Fruit fly (Drosophila melanogaster) whole organism, embryonic: ENCODE measurements around the gene CG17572.
A peak's percentile ranks its signal among the peaks of the same experiment; 100 is the strongest.

ENCODE experiments used
- Ada2b ChIP-seq: fragments of 200-800 bp; sonication (Bioruptor generic); IDR thresholded peaks from 2 replicates; pipeline ENCODE4 v1.3.6; 2022; ENCODE audit warnings: missing biosample characterization, missing genetic modification characterization
- CG10209 ChIP-seq: fragments of 200-800 bp; sonication (Bioruptor generic); optimal IDR thresholded peaks from 3 replicates; lab custom pipeline; 2017; ENCODE audit warnings: missing biosample characterization, mild to moderate bottlenecking, missing genetic modification characterization, missing genetic modification reagents
- CG1233 ChIP-seq: fragments of 200-800 bp; sonication (Bioruptor generic); optimal IDR thresholded peaks from 4 replicates; lab custom pipeline; 2018; ENCODE audit warnings: missing biosample characterization, mild to moderate bottlenecking, missing genetic modification characterization
- CG12391 ChIP-seq: fragments of 200-800 bp; sonication (Bioruptor generic); optimal IDR thresholded peaks from 3 replicates; lab custom pipeline; 2018; ENCODE audit warnings: missing biosample characterization, mild to moderate bottlenecking, missing genetic modification characterization, moderate library complexity
- CG12769 ChIP-seq: fragments of 200-800 bp; sonication (Bioruptor generic); optimal IDR thresholded peaks from 2 replicates; lab custom pipeline; 2019; ENCODE audit warnings: missing biosample characterization, mild to moderate bottlenecking, missing genetic modification characterization, moderate library complexity
- CG13775 ChIP-seq: fragments of 200-800 bp; sonication (Bioruptor generic); optimal IDR thresholded peaks from 3 replicates; lab custom pipeline; 2017; ENCODE audit warnings: missing biosample characterization, mild to moderate bottlenecking, missing genetic modification characterization
- CG17361 ChIP-seq: fragments of 200-800 bp; sonication (Bioruptor generic); IDR thresholded peaks from 3 replicates; pipeline ENCODE4 v1.3.6; 2022; ENCODE audit warnings: missing biosample characterization, missing genetic modification characterization
- CG18619 ChIP-seq: fragments of 200-800 bp; sonication (Bioruptor generic); optimal IDR thresholded peaks from 3 replicates; lab custom pipeline; 2017; ENCODE audit warnings: missing biosample characterization, mild to moderate bottlenecking, missing genetic modification characterization
- CG2120 ChIP-seq: fragments of 200-800 bp; sonication (Bioruptor generic); optimal IDR thresholded peaks from 3 replicates; lab custom pipeline; 2016; ENCODE audit warnings: missing biosample characterization, missing genetic modification characterization
- CG2199 ChIP-seq: fragments of 200-800 bp; sonication (Bioruptor generic); IDR thresholded peaks from 3 replicates; pipeline ENCODE4 v1.3.6; 2022; ENCODE audit warnings: missing biosample characterization, missing genetic modification characterization
- CG2678 ChIP-seq: fragments of 200-800 bp; sonication (Bioruptor generic); optimal IDR thresholded peaks from 3 replicates; lab custom pipeline; 2019; ENCODE audit warnings: missing biosample characterization, mild to moderate bottlenecking, missing genetic modification characterization, moderate library complexity
- CG2712 ChIP-seq: fragments of 200-800 bp; optimal IDR thresholded peaks from 3 replicates; lab custom pipeline; 2019; ENCODE audit warnings: missing biosample characterization, mild to moderate bottlenecking, missing genetic modification characterization, moderate library complexity
- CG6175 ChIP-seq: fragments of 200-800 bp; sonication (Bioruptor generic); IDR thresholded peaks from 3 replicates; pipeline ENCODE4 v1.3.6; 2022; ENCODE audit warnings: missing biosample characterization, missing genetic modification characterization
- CG7556 ChIP-seq: fragments of 200-800 bp; sonication (Bioruptor generic); optimal IDR thresholded peaks from 2 replicates; lab custom pipeline; 2017; ENCODE audit warnings: missing biosample characterization, mild to moderate bottlenecking, missing genetic modification characterization
- CG7839 ChIP-seq: fragments of 200-800 bp; sonication (Bioruptor generic); optimal IDR thresholded peaks from 3 replicates; lab custom pipeline; 2018; ENCODE audit warnings: missing biosample characterization, mild to moderate bottlenecking, missing genetic modification characterization, moderate library complexity
- CoRest ChIP-seq: fragments of 200-800 bp; sonication (Bioruptor generic); optimal IDR thresholded peaks from 3 replicates; lab custom pipeline; 2018; ENCODE audit warnings: missing biosample characterization, mild to moderate bottlenecking, missing genetic modification characterization, moderate library complexity
- Dbx ChIP-seq: fragments of 200-800 bp; sonication (Bioruptor generic); IDR thresholded peaks from 3 replicates; pipeline ENCODE4 v1.3.6; 2022; ENCODE audit warnings: missing biosample characterization, missing genetic modification characterization
- Dek ChIP-seq: fragments of 200-800 bp; sonication (Bioruptor generic); optimal IDR thresholded peaks from 3 replicates; lab custom pipeline; 2019; ENCODE audit warnings: missing biosample characterization, mild to moderate bottlenecking, missing genetic modification characterization, moderate library complexity
- Drgx ChIP-seq: fragments of 200-800 bp; sonication (Bioruptor generic); IDR thresholded peaks from 2 replicates; pipeline ENCODE4 v1.3.6; 2022; ENCODE audit warnings: missing biosample characterization, missing genetic modification characterization
- Eip74EF ChIP-seq, 2 experiments: fragments of 200-800 bp in 1 of 2; fragments of >200 bp in 1 of 2; sonication (Bioruptor generic) in 1 of 2; optimal IDR thresholded peaks; 2 replicates each; lab custom pipeline; 2017 to 2019; ENCODE audit warnings: missing biosample characterization in 2 of 2, missing genetic modification characterization in 2 of 2, mild to moderate bottlenecking in 1 of 2, moderate library complexity in 1 of 2
- Fer1 ChIP-seq: fragments of 200-800 bp; sonication (Bioruptor generic); optimal IDR thresholded peaks from 2 replicates; lab custom pipeline; 2017; ENCODE audit warnings: missing biosample characterization, mild to moderate bottlenecking, missing genetic modification characterization
- Fer2 ChIP-seq: fragments of 200-800 bp; sonication (Bioruptor generic); optimal IDR thresholded peaks from 2 replicates; lab custom pipeline; 2018; ENCODE audit warnings: missing biosample characterization, mild to moderate bottlenecking, missing genetic modification characterization, moderate library complexity
- HLH54F ChIP-seq: fragments of 200-800 bp; sonication (Bioruptor generic); optimal IDR thresholded peaks from 3 replicates; lab custom pipeline; 2016; ENCODE audit warnings: missing biosample characterization, missing genetic modification characterization
- Hr51 ChIP-seq, 2 experiments: fragments of 200-800 bp; sonication (Bioruptor generic); optimal IDR thresholded peaks; 2 replicates in 1 of 2; 3 replicates in 1 of 2; lab custom pipeline; 2016 to 2018; ENCODE audit warnings: missing biosample characterization in 2 of 2, missing genetic modification characterization in 2 of 2, mild to moderate bottlenecking in 1 of 2, moderate library complexity in 1 of 2
- MBD-R2 ChIP-seq: fragments of 200-800 bp; sonication (Bioruptor generic); IDR thresholded peaks from 2 replicates; pipeline ENCODE4 v1.3.6; 2022; ENCODE audit warnings: missing biosample characterization, missing genetic modification characterization
- Med ChIP-seq: fragments of 200-800 bp; sonication (Bioruptor generic); peaks from one replicate; lab custom pipeline; 2016; ENCODE audit warnings: missing biosample characterization, missing genetic modification characterization, mild to moderate bottlenecking, inconsistent platforms, moderate library complexity
- NFAT ChIP-seq: fragments of 200-800 bp; sonication (Bioruptor generic); IDR thresholded peaks from 2 replicates; pipeline ENCODE4 v1.3.6; 2022; ENCODE audit warnings: missing biosample characterization, missing genetic modification characterization
- NfI ChIP-seq: fragments of 200-800 bp; sonication (Bioruptor generic); optimal IDR thresholded peaks from 3 replicates; lab custom pipeline; 2018; ENCODE audit warnings: missing biosample characterization, mild to moderate bottlenecking, missing genetic modification characterization, moderate library complexity
- Oli ChIP-seq: fragments of 200-800 bp; sonication (Bioruptor generic); optimal IDR thresholded peaks from 2 replicates; lab custom pipeline; 2018; ENCODE audit warnings: missing biosample characterization, mild to moderate bottlenecking, missing genetic modification characterization, moderate library complexity
- bbx ChIP-seq: fragments of 200-800 bp; sonication (Bioruptor generic); IDR thresholded peaks from 2 replicates; pipeline ENCODE4 v1.3.6; 2022; ENCODE audit warnings: missing biosample characterization, missing genetic modification characterization; ENCODE audit not compliant: partially characterized antibody
- bcd ChIP-seq: fragments of 200-800 bp; sonication (Bioruptor generic); optimal IDR thresholded peaks from 2 replicates; lab custom pipeline; 2017; ENCODE audit warnings: missing biosample characterization, mild to moderate bottlenecking, missing genetic modification characterization
- cad ChIP-seq: fragments of >200 bp; optimal IDR thresholded peaks from 2 replicates; lab custom pipeline; 2017; ENCODE audit warnings: missing biosample characterization, missing genetic modification characterization
- chinmo ChIP-seq: fragments of 200-800 bp; sonication (Bioruptor generic); IDR thresholded peaks from 4 replicates; pipeline ENCODE4 v1.3.6; 2022; ENCODE audit warnings: missing biosample characterization, missing genetic modification characterization; ENCODE audit not compliant: partially characterized antibody
- crol ChIP-seq: fragments of 200-800 bp; sonication (Bioruptor generic); IDR thresholded peaks from 2 replicates; pipeline ENCODE4 v1.3.6; 2022; ENCODE audit warnings: missing biosample characterization, missing genetic modification characterization
- cwo ChIP-seq: fragments of 200-800 bp; sonication (Bioruptor generic); optimal IDR thresholded peaks from 3 replicates; lab custom pipeline; 2017; ENCODE audit warnings: missing biosample characterization, missing genetic modification characterization, mild to moderate bottlenecking, moderate library complexity, missing genetic modification reagents
- dmrt99B ChIP-seq: fragments of 200-800 bp; sonication (Bioruptor generic); optimal IDR thresholded peaks from 2 replicates; lab custom pipeline; 2018; ENCODE audit warnings: missing biosample characterization, mild to moderate bottlenecking, missing genetic modification characterization, moderate library complexity
- fd3F ChIP-seq: fragments of 200-800 bp; sonication (Bioruptor generic); optimal IDR thresholded peaks from 2 replicates; lab custom pipeline; 2018; ENCODE audit warnings: missing biosample characterization, mild to moderate bottlenecking, missing genetic modification characterization, moderate library complexity
- fd96Cb ChIP-seq: fragments of 200-800 bp; sonication (Bioruptor generic); optimal IDR thresholded peaks from 2 replicates; lab custom pipeline; 2018; ENCODE audit warnings: missing biosample characterization, mild to moderate bottlenecking, missing genetic modification characterization, moderate library complexity
- ftz-f1 ChIP-seq: fragments of 200-800 bp; sonication (Bioruptor generic); optimal IDR thresholded peaks from 2 replicates; lab custom pipeline; 2016; ENCODE audit warnings: missing biosample characterization, missing genetic modification characterization
- grau ChIP-seq: fragments of 200-800 bp; optimal IDR thresholded peaks from 3 replicates; lab custom pipeline; 2019; ENCODE audit warnings: missing biosample characterization, mild to moderate bottlenecking, missing genetic modification characterization, moderate library complexity
- ind ChIP-seq: fragments of 200-800 bp; sonication (Bioruptor generic); optimal IDR thresholded peaks from 3 replicates; lab custom pipeline; 2016; ENCODE audit warnings: missing biosample characterization, missing genetic modification characterization
- lilli ChIP-seq: fragments of 200-800 bp; sonication (Bioruptor generic); optimal IDR thresholded peaks from 3 replicates; lab custom pipeline; 2016; ENCODE audit warnings: missing biosample characterization, missing genetic modification characterization
- rib ChIP-seq: fragments of 200-800 bp; sonication (Bioruptor generic); IDR thresholded peaks from 2 replicates; pipeline ENCODE4 v1.3.6; 2022; ENCODE audit warnings: missing biosample characterization, missing genetic modification characterization
- row ChIP-seq: fragments of 200-800 bp; sonication (Bioruptor generic); IDR thresholded peaks from 3 replicates; pipeline ENCODE4 v1.3.6; 2022; ENCODE audit warnings: missing biosample characterization, missing genetic modification characterization
- sens-2 ChIP-seq: fragments of 200-800 bp; sonication (Bioruptor generic); IDR thresholded peaks from 2 replicates; pipeline ENCODE4 v1.3.6; 2022; ENCODE audit warnings: missing biosample characterization, missing genetic modification characterization
- sima ChIP-seq: fragments of 200-800 bp; sonication (Bioruptor generic); optimal IDR thresholded peaks from 2 replicates; lab custom pipeline; 2016; ENCODE audit warnings: missing biosample characterization, missing genetic modification characterization
- sqz ChIP-seq: fragments of 200-800 bp; sonication (Bioruptor generic); optimal IDR thresholded peaks from 3 replicates; lab custom pipeline; 2018; ENCODE audit warnings: missing biosample characterization, mild to moderate bottlenecking, missing genetic modification characterization
- tna ChIP-seq: fragments of 200-800 bp; sonication (Bioruptor generic); IDR thresholded peaks from 2 replicates; pipeline ENCODE4 v1.3.6; 2022; ENCODE audit warnings: missing biosample characterization, missing genetic modification characterization; ENCODE audit not compliant: partially characterized antibody

CG17572 gene

dm6 chr2L:19036105-19036714 is 37.7 kb downstream of the CG17572 start:
- TF ChIP-seq sens-2 (GFP tag; lab: Robert Waterston, UW) (no peak), Oli (tag; lab: Kevin White, UChicago) (peak; percentile 19), bbx (GFP tag; lab: Robert Waterston, UW) (0 out of 2 replicates have a peak, but pooled peaks have one; percentile 14), CG1233 (peak; percentile 1), CG7556 (GFP tag; lab: Kevin White, UChicago) (peak; percentile 49), Med (peak; percentile 48), Dbx (GFP tag; lab: Robert Waterston, UW) (peak; percentile 39; the same call in 1 of the 3 replicates), crol (GFP tag; lab: Robert Waterston, UW) (peak; percentile 90), cwo (peak; percentile 14), fd96Cb (peak; percentile 12), CG12391 (tag; lab: Kevin White, UChicago) (peak; percentile 15), Dek (tag; lab: Kevin White, UChicago) (peak; percentile 5), ftz-f1 (GFP tag; lab: Kevin White, UChicago) (peak; percentile 47), CG2678 (peak; percentile 58), CoRest (peak; percentile 49), sima (GFP tag; lab: Kevin White, UChicago) (no peak), fd3F (GFP tag; lab: Kevin White, UChicago) (no peak), cad (GFP tag; lab: Kevin White, UChicago) (peak; percentile 1), Eip74EF (GFP tag; optimal IDR thresholded peaks at IDR 0.05; lab: Kevin White, UChicago) (peak in 1 of 2 experiments; percentile 1), ind (GFP tag; lab: Kevin White, UChicago) (peak; percentile 13), sqz (GFP tag; lab: Kevin White, UChicago) (no peak), CG10209 (GFP tag; lab: Kevin White, UChicago) (peak; percentile 15), CG12769 (tag; lab: Kevin White, UChicago) (peak; percentile 91), CG17361 (0 out of 3 replicates have a peak, but pooled peaks have one; percentile 25), CG18619 (GFP tag; lab: Kevin White, UChicago) (peak; percentile 11), HLH54F (GFP tag; lab: Kevin White, UChicago) (no peak), CG2712 (tag; lab: Kevin White, UChicago) (peak; percentile 14), Fer2 (tag; lab: Kevin White, UChicago) (no peak), dmrt99B (tag; lab: Kevin White, UChicago) (peak; percentile 4), chinmo (GFP tag; lab: Robert Waterston, UW) (0 out of 4 replicates have a peak, but pooled peaks have one; percentile 48), row (GFP tag; lab: Robert Waterston, UW) (peak; percentile 33; the same call in 1 of the 3 replicates), tna (GFP tag; lab: Robert Waterston, UW) (0 out of 2 replicates have a peak, but pooled peaks have one; percentile 15), grau (peak; percentile 79), lilli (GFP tag; lab: Kevin White, UChicago) (peak; percentile 26), CG13775 (GFP tag; lab: Kevin White, UChicago) (peak; percentile 20), NfI (GFP tag; lab: Kevin White, UChicago) (peak; percentile 3), bcd (GFP tag; lab: Kevin White, UChicago) (peak; percentile 7), CG2199 (GFP tag; lab: Robert Waterston, UW) (no peak), CG7839 (tag; lab: Kevin White, UChicago) (peak; percentile 25), MBD-R2 (GFP tag; lab: Robert Waterston, UW) (peak; percentile 15; the same call in 1 of the 2 replicates), CG2120 (GFP tag; lab: Kevin White, UChicago) (peak; percentile 39), Hr51 (GFP tag; optimal IDR thresholded peaks at IDR 0.05; lab: Kevin White, UChicago) (peak in 1 of 2 experiments; percentile 22), rib (GFP tag; lab: Robert Waterston, UW) (0 out of 2 replicates have a peak, but pooled peaks have one; percentile 15), Drgx (GFP tag; lab: Robert Waterston, UW) (peak; percentile 6; the same call in 1 of the 2 replicates), Fer1 (GFP tag; lab: Kevin White, UChicago) (peak; percentile 10), CG6175 (GFP tag; lab: Robert Waterston, UW) (0 out of 3 replicates have a peak, but pooled peaks have one; percentile 21), Ada2b (GFP tag; lab: Robert Waterston, UW) (no peak), NFAT (GFP tag; lab: Robert Waterston, UW) (0 out of 2 replicates have a peak, but pooled peaks have one; percentile 14)
